Worm (Caenorhabditis elegans): ENCODE measurements around the gene R08C7.12.

ce11 chrIV:4400350-4401326, 48.9 kb upstream of the R08C7.12 start, which contains the start of gene Y24D9A.6:
- TF ChIP-seq him-1 (tag; optimal IDR thresholded peaks at IDR 0.05) (no peak), W03F9.2 (tag; optimal IDR thresholded peaks at IDR 0.05) (no peak), dao-5 (tag; optimal IDR thresholded peaks at IDR 0.05) (no peak)
